Worm (Caenorhabditis elegans) whole organism, late embryonic: ENCODE data around the gene bath-36.
"Not testable (repeated sequence)": the region's sequence is repeated elsewhere in the genome, so short reads cannot be mapped to it uniquely, and the experiment has no call there.

Source experiments
- C08G9.2 ChIP-seq: sonication (generic microtip); optimal IDR thresholded peaks from 2 replicates; lab custom pipeline; 2016; ENCODE audit warnings: mild to moderate bottlenecking, missing genetic modification characterization, moderate library complexity, missing compliant biosample characterization
- C38D4.7 ChIP-seq: fragments of 200-800 bp; sonication (Bioruptor generic); optimal IDR thresholded peaks from 2 replicates; lab custom pipeline; 2018; ENCODE audit warnings: mild to moderate bottlenecking, missing genetic modification characterization, moderate library complexity, missing compliant biosample characterization
- F13H6.1 ChIP-seq: sonication (generic microtip); optimal IDR thresholded peaks from 2 replicates; lab custom pipeline; 2016; ENCODE audit warnings: missing genetic modification characterization, missing compliant biosample characterization
- K09A11.1 ChIP-seq: sonication (generic microtip); optimal IDR thresholded peaks from 2 replicates; lab custom pipeline; 2017; ENCODE audit warnings: antibody characterized with exemption, mild to moderate bottlenecking, missing genetic modification characterization, missing compliant biosample characterization; ENCODE audit not compliant: insufficient read depth
- T23F11.4 ChIP-seq: fragments of 200-800 bp; sonication (Bioruptor generic); optimal IDR thresholded peaks from 2 replicates; lab custom pipeline; 2018; ENCODE audit warnings: mild to moderate bottlenecking, missing genetic modification characterization, missing compliant biosample characterization
- ahr-1 ChIP-seq: sonication (generic microtip); optimal IDR thresholded peaks from 2 replicates; lab custom pipeline; 2016; ENCODE audit warnings: missing genetic modification characterization, missing compliant biosample characterization
- ama-1 ChIP-seq: fragments of 150-350 bp; optimal IDR thresholded peaks from 2 replicates; lab custom pipeline; 2014
- ceh-18 ChIP-seq: sonication (generic microtip); optimal IDR thresholded peaks from 2 replicates; lab custom pipeline; 2016; ENCODE audit warnings: missing genetic modification characterization, missing compliant biosample characterization
- ceh-19 ChIP-seq: fragments of 200-800 bp; sonication (Bioruptor generic); optimal IDR thresholded peaks from 2 replicates; lab custom pipeline; 2018; ENCODE audit warnings: mild to moderate bottlenecking, missing genetic modification characterization, missing compliant biosample characterization
- ceh-22 ChIP-seq: sonication (generic microtip); optimal IDR thresholded peaks from 2 replicates; lab custom pipeline; 2017; ENCODE audit warnings: missing biosample characterization, missing genetic modification characterization
- ceh-24 ChIP-seq: sonication (generic microtip); optimal IDR thresholded peaks from 2 replicates; lab custom pipeline; 2016; ENCODE audit warnings: mild to moderate bottlenecking, missing genetic modification characterization, missing compliant biosample characterization
- ceh-31 ChIP-seq: sonication (generic microtip); optimal IDR thresholded peaks from 2 replicates; lab custom pipeline; 2016; ENCODE audit warnings: missing genetic modification characterization, missing compliant biosample characterization
- ceh-45 ChIP-seq: fragments of 200-800 bp; sonication (Bioruptor generic); IDR thresholded peaks from 2 replicates; pipeline ENCODE4 v1.3.6; 2022; ENCODE audit warnings: missing genetic modification reagents, missing genetic modification characterization, missing compliant biosample characterization
- ceh-48 ChIP-seq: sonication (generic microtip); optimal IDR thresholded peaks from 2 replicates; lab custom pipeline; 2016; ENCODE audit warnings: missing genetic modification characterization, inconsistent platforms, missing compliant biosample characterization
- ceh-6 ChIP-seq: fragments of 200-800 bp; sonication (Bioruptor generic); optimal IDR thresholded peaks from 2 replicates; lab custom pipeline; 2018; ENCODE audit warnings: mild to moderate bottlenecking, missing genetic modification characterization, missing compliant biosample characterization
- ceh-9 ChIP-seq: sonication (generic microtip); optimal IDR thresholded peaks from 2 replicates; lab custom pipeline; 2016; ENCODE audit warnings: mild to moderate bottlenecking, missing genetic modification characterization, inconsistent platforms, missing compliant biosample characterization
- dmd-4 ChIP-seq: sonication (generic microtip); optimal IDR thresholded peaks from 2 replicates; lab custom pipeline; 2016; ENCODE audit warnings: borderline replicate concordance, missing genetic modification characterization, missing compliant biosample characterization
- fax-1 ChIP-seq: sonication (generic microtip); optimal IDR thresholded peaks from 2 replicates; lab custom pipeline; 2016; ENCODE audit warnings: missing genotype, missing genetic modification characterization, missing compliant biosample characterization
- fkh-10 ChIP-seq: fragments of 150-350 bp; optimal IDR thresholded peaks from 2 replicates; lab custom pipeline; 2014; ENCODE audit warnings: missing biosample characterization, missing genetic modification reagents, missing genetic modification characterization
- nhr-11 ChIP-seq: fragments of 150-350 bp; optimal IDR thresholded peaks from 2 replicates; lab custom pipeline; 2014; ENCODE audit warnings: missing biosample characterization, missing genetic modification characterization
- nhr-232 ChIP-seq: sonication (generic microtip); optimal IDR thresholded peaks from 2 replicates; lab custom pipeline; 2016; ENCODE audit warnings: missing genetic modification characterization, missing compliant biosample characterization
- npax-4 ChIP-seq: sonication (generic microtip); optimal IDR thresholded peaks from 2 replicates; lab custom pipeline; 2016; ENCODE audit warnings: missing genetic modification characterization, missing compliant biosample characterization
- odd-2 ChIP-seq: sonication (generic microtip); optimal IDR thresholded peaks from 2 replicates; lab custom pipeline; 2017; ENCODE audit warnings: antibody characterized with exemption, mild to moderate bottlenecking, missing genetic modification characterization, missing compliant biosample characterization
- pat-9 ChIP-seq: fragments of 200-800 bp; sonication (Bioruptor generic); optimal IDR thresholded peaks from 2 replicates; lab custom pipeline; 2018; ENCODE audit warnings: mild to moderate bottlenecking, missing genetic modification characterization, moderate library complexity, missing compliant biosample characterization
- pax-1 ChIP-seq: fragments of 150-350 bp; optimal IDR thresholded peaks from 2 replicates; lab custom pipeline; 2014; ENCODE audit warnings: missing biosample characterization, missing genetic modification characterization
- pros-1 ChIP-seq: fragments of 150-350 bp; optimal IDR thresholded peaks from 2 replicates; lab custom pipeline; 2014; ENCODE audit warnings: missing biosample characterization, missing genetic modification reagents, missing genetic modification characterization
- rnt-1 ChIP-seq: sonication (generic microtip); optimal IDR thresholded peaks from 2 replicates; lab custom pipeline; 2016; ENCODE audit warnings: missing genetic modification characterization, missing compliant biosample characterization
- sdc-2 ChIP-seq: sonication (generic microtip); optimal IDR thresholded peaks from 2 replicates; lab custom pipeline; 2016; ENCODE audit warnings: missing genotype, missing genetic modification characterization, missing compliant biosample characterization
- syd-9 ChIP-seq: sonication (generic microtip); optimal IDR thresholded peaks from 2 replicates; lab custom pipeline; 2016; ENCODE audit warnings: mild to moderate bottlenecking, missing genetic modification characterization, moderate library complexity, missing compliant biosample characterization
- tbx-2 ChIP-seq: sonication (generic microtip); optimal IDR thresholded peaks from 2 replicates; lab custom pipeline; 2016; ENCODE audit warnings: missing genetic modification characterization, missing compliant biosample characterization
- ttx-3 ChIP-seq: sonication (generic microtip); optimal IDR thresholded peaks from 2 replicates; lab custom pipeline; 2016; ENCODE audit warnings: missing genetic modification reagents, missing genetic modification characterization, missing compliant biosample characterization
- unc-55 ChIP-seq: sonication (generic microtip); optimal IDR thresholded peaks from 2 replicates; lab custom pipeline; 2017; ENCODE audit warnings: missing biosample characterization, missing genetic modification reagents, missing genetic modification characterization
- unc-86 ChIP-seq: sonication (generic microtip); optimal IDR thresholded peaks from 2 replicates; lab custom pipeline; 2016; ENCODE audit warnings: missing genetic modification characterization, missing compliant biosample characterization
- zip-5 ChIP-seq: sonication (generic microtip); optimal IDR thresholded peaks from 2 replicates; lab custom pipeline; 2016; ENCODE audit warnings: missing genetic modification characterization, missing compliant biosample characterization
- ztf-16 ChIP-seq: sonication (generic microtip); optimal IDR thresholded peaks from 2 replicates; lab custom pipeline; 2017; ENCODE audit warnings: missing genetic modification characterization, missing compliant biosample characterization

The bath-36 gene

DNA sequence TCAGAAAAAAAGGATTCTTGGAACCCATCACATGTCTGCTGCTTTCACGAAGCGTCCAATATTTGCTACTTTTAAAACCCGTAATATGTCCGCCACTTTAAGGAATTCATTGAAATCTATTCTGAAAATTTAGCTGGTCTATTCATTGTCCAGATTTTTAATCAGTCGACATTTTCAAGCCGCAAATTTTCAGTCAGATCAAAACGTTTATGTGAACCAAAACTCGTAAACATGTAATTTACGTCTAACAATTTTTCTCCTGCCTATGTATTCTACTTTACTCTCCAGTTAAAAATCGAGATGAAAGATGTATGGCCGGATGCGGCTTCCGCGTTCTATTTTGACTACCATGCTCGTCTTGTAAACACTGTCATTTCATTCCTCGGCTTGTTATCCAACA, 10.3 kb downstream of the bath-36 start, which contains the start of gene srw-1:
TSS of gene srw-1 (plus strand) at position 301 of the 400 bp plus-strand sequence.
- TF ChIP-seq npax-4 (tag; lab: Kevin White, UChicago): no peak
- no peak for TF ChIP-seq nhr-11
- TF ChIP-seq ztf-16 (tag; lab: Kevin White, UChicago): no peak
- no peak for TF ChIP-seq ceh-45 (GFP tag; lab: Robert Waterston, UW)
- no peak for TF ChIP-seq pat-9 (tag; lab: Kevin White, UChicago)
- TF ChIP-seq rnt-1 (tag; lab: Kevin White, UChicago): no peak
- no peak for TF ChIP-seq ama-1 (lab: Kevin White, UChicago)
- no peak for TF ChIP-seq ahr-1 (tag; lab: Kevin White, UChicago)
- TF ChIP-seq ttx-3 (tag; lab: Kevin White, UChicago): no peak
- no peak for TF ChIP-seq T23F11.4 (GFP tag; lab: Kevin White, UChicago)
- TF ChIP-seq F13H6.1 (tag; lab: Kevin White, UChicago): no peak
- TF ChIP-seq dmd-4 (tag; lab: Kevin White, UChicago): no peak

DNA sequence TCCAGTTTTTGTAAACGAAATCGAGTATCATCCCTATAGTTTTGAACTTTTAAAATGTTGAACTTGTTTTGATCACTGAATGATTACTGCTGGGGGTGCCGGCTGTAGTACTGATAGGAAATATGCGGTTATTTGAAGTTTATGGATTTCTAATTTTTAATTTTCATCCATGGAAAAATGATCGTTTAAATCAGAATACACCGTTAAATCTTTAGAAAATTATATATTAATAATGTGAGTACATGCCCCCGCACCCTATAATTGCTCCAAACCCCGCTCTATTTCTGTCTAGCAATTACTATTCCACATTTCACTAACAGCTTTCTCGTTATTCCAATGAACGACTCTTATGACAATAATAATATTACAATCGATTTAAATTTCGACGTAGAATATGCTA, 12.1 kb downstream of the bath-36 start, which contains the start of gene Y75B12B.10:
TSS of gene Y75B12B.10 (plus strand) at position 301 of the 400 bp plus-strand sequence.
- TF ChIP-seq C38D4.7 (GFP tag; lab: Kevin White, UChicago): no peak
- TF ChIP-seq, all 69 proteins: peak for 0

DNA sequence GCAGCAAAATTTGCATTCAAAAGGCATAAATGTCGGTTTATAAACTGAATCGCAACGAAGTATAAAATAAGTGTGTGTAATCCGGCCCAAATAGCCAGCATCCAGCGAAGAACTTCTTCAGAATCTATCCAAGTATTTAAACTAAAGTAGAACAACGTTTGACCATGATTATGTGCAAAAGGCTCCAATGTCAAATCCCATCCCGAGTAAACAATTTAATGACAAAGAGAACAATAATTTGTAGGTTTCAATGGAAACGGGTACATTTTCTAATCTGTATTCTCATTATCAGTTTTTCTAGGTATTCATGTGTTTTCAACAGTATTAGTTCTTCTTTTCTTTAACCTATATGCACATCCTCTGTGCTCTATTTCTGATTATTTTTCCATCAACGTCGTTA, 20.0 kb downstream of the bath-36 start, which contains the start of gene C41G6.12:
TSS of gene C41G6.12 (minus strand) at position 101 of the 400 bp plus-strand sequence.
- not testable (repeated sequence) for TF ChIP-seq ceh-24 (tag; lab: Kevin White, UChicago); nhr-232 (tag; lab: Kevin White, UChicago); unc-55 (GFP tag; lab: Kevin White, UChicago)

DNA sequence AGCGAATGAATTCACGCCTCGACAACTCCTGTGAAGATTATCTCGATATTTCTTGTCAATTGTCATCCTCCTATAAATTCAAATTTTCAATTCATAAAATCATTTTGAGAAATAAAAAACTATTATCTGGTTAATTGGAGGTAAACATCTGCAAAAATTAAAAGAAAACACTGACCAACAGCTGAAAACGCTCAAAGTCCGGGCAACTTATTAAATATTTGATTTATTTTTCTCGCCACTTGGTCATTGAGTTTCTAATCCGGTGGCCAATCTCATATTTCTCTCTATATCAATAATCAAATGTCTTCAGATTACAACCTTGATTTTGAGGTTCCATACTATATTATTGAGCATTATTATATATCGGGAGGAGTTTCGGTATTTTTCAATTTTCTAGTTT, 24.2 kb downstream of the bath-36 start, which contains the start of gene sri-24:
TSS of gene sri-24 (plus strand) at position 301 of the 400 bp plus-strand sequence.
- TF ChIP-seq pat-9 (tag; lab: Kevin White, UChicago); ceh-19 (GFP tag; lab: Kevin White, UChicago); pax-1 (tag; lab: Kevin White, UChicago): not testable (repeated sequence)

DNA sequence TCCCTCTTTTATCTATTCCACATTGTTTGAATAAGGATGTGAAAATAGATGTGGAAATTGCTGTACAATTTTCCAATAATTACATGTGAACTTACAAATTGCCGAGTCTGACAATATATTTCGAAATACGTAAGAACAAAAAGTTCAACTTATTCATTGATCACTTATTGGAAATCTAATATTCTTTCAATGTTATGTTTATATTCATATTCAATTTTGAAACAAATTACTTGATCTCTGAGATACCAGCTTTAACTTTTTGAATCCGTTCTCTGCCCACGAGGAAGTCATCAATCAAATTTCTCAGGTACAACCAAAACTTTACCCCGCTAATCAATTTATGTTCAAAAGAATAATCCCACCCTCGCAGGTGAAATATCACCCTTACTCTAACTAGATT, 27.5 kb downstream of the bath-36 start, which contains the start of gene sri-26:
TSS of gene sri-26 (plus strand) at position 301 of the 400 bp plus-strand sequence.
- not testable (repeated sequence) for TF ChIP-seq ceh-48, ahr-1, ceh-24 (tag; lab: Kevin White, UChicago)
- TF ChIP-seq, all 69 proteins: peak for 0; not testable (repeated sequence) for 69

DNA sequence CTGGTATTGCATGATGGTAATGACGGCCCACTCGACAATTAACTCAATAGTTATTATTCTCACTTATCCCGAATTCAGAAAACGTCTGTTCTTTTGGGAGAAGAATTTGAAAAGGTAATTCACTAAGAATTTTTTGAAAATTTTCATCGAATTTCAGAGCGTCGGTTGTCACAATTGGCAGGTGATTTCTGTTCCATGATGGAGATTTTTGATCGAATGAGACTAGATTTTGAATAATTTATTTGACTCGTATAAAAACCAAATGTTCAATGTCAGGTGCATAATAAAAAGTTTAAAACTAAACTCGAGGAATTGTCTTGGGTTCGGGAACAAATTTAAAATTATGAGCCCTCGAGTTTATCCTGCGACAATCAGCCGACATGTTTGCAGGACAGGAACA, 29.0 kb downstream of the bath-36 start, which contains the start of gene sri-25:
TSS of gene sri-25 (plus strand) at position 301 of the 400 bp plus-strand sequence.
- TF ChIP-seq rnt-1 (tag; lab: Kevin White, UChicago): no peak
- no peak for TF ChIP-seq fkh-10 (GFP tag; lab: Kevin White, UChicago)
- no peak for TF ChIP-seq tbx-2
- no peak for TF ChIP-seq fax-1 (tag; lab: Kevin White, UChicago)
- no peak for TF ChIP-seq ttx-3 (tag; lab: Kevin White, UChicago)
- TF ChIP-seq ceh-9 (tag; lab: Kevin White, UChicago): no peak
- no peak for TF ChIP-seq unc-86 (tag; lab: Kevin White, UChicago)
- no peak for TF ChIP-seq syd-9
- TF ChIP-seq sdc-2 (tag; lab: Kevin White, UChicago): no peak
- no peak for TF ChIP-seq ceh-18
- no peak for TF ChIP-seq ahr-1 (tag; lab: Kevin White, UChicago)
- TF ChIP-seq, all 69 proteins: peak for 0

DNA sequence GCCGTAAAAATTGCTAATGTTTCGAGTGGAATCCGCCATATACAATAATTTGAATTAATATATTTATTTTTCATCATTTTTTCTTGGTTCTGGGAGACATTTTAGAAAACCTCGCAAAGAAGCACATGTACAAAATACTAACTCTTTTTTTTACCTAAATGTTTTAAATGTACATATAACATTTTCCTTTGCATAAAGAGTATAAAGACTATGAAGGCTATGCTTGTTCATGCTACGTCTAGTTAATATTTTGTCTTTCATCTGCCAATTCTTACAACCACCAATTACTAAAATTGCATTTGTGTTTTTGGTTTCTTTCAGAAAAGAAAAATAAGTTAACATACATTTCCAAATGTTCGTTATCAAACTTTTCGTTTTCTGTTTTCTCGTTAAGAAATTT, 33.6 kb downstream of the bath-36 start, which contains the start of gene irld-25:
TSS of gene irld-25 (plus strand) at position 301 of the 400 bp plus-strand sequence.
- TF ChIP-seq odd-2 (tag; lab: Kevin White, UChicago) (no peak), syd-9 (no peak), ceh-31 (no peak), zip-5 (tag; lab: Kevin White, UChicago) (no peak), ceh-6 (GFP tag; lab: Kevin White, UChicago) (no peak), npax-4 (tag; lab: Kevin White, UChicago) (no peak), K09A11.1 (no peak), pros-1 (no peak), ceh-22 (tag; lab: Kevin White, UChicago) (no peak), C08G9.2 (tag; lab: Kevin White, UChicago) (no peak), ceh-48 (tag; lab: Kevin White, UChicago) (no peak), rnt-1 (tag; lab: Kevin White, UChicago) (no peak), tbx-2 (no peak)
